Worm (Caenorhabditis elegans): ENCODE measurements around the gene C28H8.7.

The C28H8.7 gene

ce11 chrIII:5925724-5926123 lies 38.9 kb upstream of the C28H8.7 start, which contains the start of the genes dnc-2 and bcl-7 (continued):
- TF ChIP-seq saeg-2 (GFP tag; IDR thresholded peaks at IDR 0.05) (no peak), nhr-28 (tag; optimal IDR thresholded peaks at IDR 0.05) (no peak), mxl-2 (GFP tag; conservative IDR thresholded peaks at IDR 0.05) (no peak), sdz-12 (GFP tag; optimal IDR thresholded peaks at IDR 0.05) (no peak), daf-16 (GFP tag; optimal IDR thresholded peaks at IDR 0.05) (no peak), daf-16 (tag; optimal IDR thresholded peaks at IDR 0.05) (peak; percentile 31), Y75B8A.6 (GFP tag; IDR thresholded peaks at IDR 0.05) (no peak), pha-4 (GFP tag; IDR thresholded peaks at IDR 0.05) (no peak), pha-4 (tag; optimal IDR thresholded peaks at IDR 0.05) (peak; percentile 51), lsy-2 (tag; optimal IDR thresholded peaks at IDR 0.05) (peak in 1 of 2 experiments; percentile 84), duxl-1 (tag; optimal IDR thresholded peaks at IDR 0.05; ENCODE audit: poor library complexity) (peak; percentile 15), dpl-1 (GFP tag; optimal IDR thresholded peaks at IDR 0.05) (peak; percentile 65), aha-1 (tag) (peak; percentile 9), nhr-6 (tag; optimal IDR thresholded peaks at IDR 0.05) (peak; percentile 12), rbr-2 (tag; optimal IDR thresholded peaks at IDR 0.05) (peak; percentile 38), lin-38 (GFP tag; IDR thresholded peaks at IDR 0.05) (peak; percentile 88), ama-1 (optimal IDR thresholded peaks at IDR 0.05) (no peak), Y105C5A.15 (GFP tag; IDR thresholded peaks at IDR 0.05) (no peak), hmg-1.1 (GFP tag; IDR thresholded peaks at IDR 0.05) (0 out of 2 replicates have a peak, but pooled peaks have one; percentile 6)

- TF ChIP-seq lsy-2 (tag; optimal IDR thresholded peaks at IDR 0.05), result peak in 1 of 2 experiments; percentile 6
- TF ChIP-seq mdl-1 (tag; optimal IDR thresholded peaks at IDR 0.05), result peak in 1 of 2 experiments; percentile 59
- no peak for TF ChIP-seq dmd-9 (GFP tag; IDR thresholded peaks at IDR 0.05)
- no peak for TF ChIP-seq nhr-41 (GFP tag; IDR thresholded peaks at IDR 0.05)
- peak; percentile 50 for TF ChIP-seq mxl-3 (GFP tag; optimal IDR thresholded peaks at IDR 0.05)
- peak; percentile 43 for TF ChIP-seq hlh-30 (tag; optimal IDR thresholded peaks at IDR 0.05; ENCODE audit: insufficient read depth)
- peak in 1 of 2 experiments; percentile 72 for TF ChIP-seq unc-62 (GFP tag; optimal IDR thresholded peaks at IDR 0.05 in 1 of 2)
- peak; percentile 42 for TF ChIP-seq unc-62 (tag; optimal IDR thresholded peaks at IDR 0.05)
- peak; percentile 48 for TF ChIP-seq hlh-11 (tag; optimal IDR thresholded peaks at IDR 0.05)
- TF ChIP-seq spr-3 (GFP tag; optimal IDR thresholded peaks at IDR 0.05), result no peak
- peak; percentile 80 for TF ChIP-seq nhr-28 (tag; optimal IDR thresholded peaks at IDR 0.05)
- 0 out of 2 replicates have a peak, but pooled peaks have one; percentile 24 for TF ChIP-seq php-3 (GFP tag; IDR thresholded peaks at IDR 0.05)
- TF ChIP-seq nhr-48 (tag; optimal IDR thresholded peaks at IDR 0.05), result peak; percentile 15
These were observed 35.4 kb upstream of the C28H8.7 start for ce11 chrIII:5922236-5922635.

- TF ChIP-seq lin-29 (GFP tag; IDR thresholded peaks at IDR 0.05) (no peak), mep-1 (tag; optimal IDR thresholded peaks at IDR 0.05) (peak; percentile 12), dve-1 (tag; optimal IDR thresholded peaks at IDR 0.05; ENCODE audit: insufficient read depth) (peak; percentile 34), spr-3 (GFP tag; optimal IDR thresholded peaks at IDR 0.05) (no peak), spr-1 (tag; optimal IDR thresholded peaks at IDR 0.05) (no peak), mdl-1 (tag; optimal IDR thresholded peaks at IDR 0.05) (peak in 1 of 2 experiments; percentile 36), lin-15B (tag; optimal IDR thresholded peaks at IDR 0.05) (no peak), zag-1 (tag; optimal IDR thresholded peaks at IDR 0.05) (no peak), ceh-28 (tag; optimal IDR thresholded peaks at IDR 0.05) (peak; percentile 15), vab-7 (GFP tag; IDR thresholded peaks at IDR 0.05) (no peak), nhr-102 (tag; optimal IDR thresholded peaks at IDR 0.05) (no peak), nhr-48 (tag; optimal IDR thresholded peaks at IDR 0.05) (peak; percentile 90), ces-1 (GFP tag; optimal IDR thresholded peaks at IDR 0.05) (no peak), F49E8.2 (tag; optimal IDR thresholded peaks at IDR 0.05; ENCODE audit: borderline replicate concordance) (no peak), nhr-77 (tag; optimal IDR thresholded peaks at IDR 0.05) (no peak), unc-62 (GFP tag; optimal IDR thresholded peaks at IDR 0.05 in 1 of 2) (peak in 1 of 2 experiments; percentile 88), unc-62 (tag; optimal IDR thresholded peaks at IDR 0.05) (no peak), dmd-6 (GFP tag; IDR thresholded peaks at IDR 0.05) (peak; percentile 50), aha-1 (tag) (peak; percentile 88), nhr-28 (tag; optimal IDR thresholded peaks at IDR 0.05) (peak; percentile 52), rbr-2 (tag; optimal IDR thresholded peaks at IDR 0.05) (no peak), mxl-3 (GFP tag; optimal IDR thresholded peaks at IDR 0.05) (peak; percentile 70), nhr-10 (tag; optimal IDR thresholded peaks at IDR 0.05) (no peak), lsy-2 (tag; optimal IDR thresholded peaks at IDR 0.05) (peak in 1 of 2 experiments; percentile 20), hlh-11 (tag; optimal IDR thresholded peaks at IDR 0.05) (peak; percentile 52), F10B5.3 (tag; optimal IDR thresholded peaks at IDR 0.05) (no peak), nhr-25 (tag; optimal IDR thresholded peaks at IDR 0.05; ENCODE audit: borderline replicate concordance, insufficient read depth) (peak; percentile 3)
These were observed 34.4 kb upstream of the C28H8.7 start for ce11 chrIII:5921067-5921678.

Measured in whole organism, L4 larva.